Fruit fly (Drosophila melanogaster) whole organism, prepupa: ENCODE measurements around the gene CG31454.

Source experiments
- CG10631 ChIP-seq: fragments of 200-800 bp; sonication (Bioruptor generic); optimal IDR thresholded peaks from 2 replicates; lab custom pipeline; 2016; ENCODE audit warnings: missing biosample characterization, missing genetic modification characterization
- CG11294 ChIP-seq: fragments of 200-800 bp; sonication (Bioruptor generic); IDR thresholded peaks from 2 replicates; pipeline ENCODE4 v1.3.6; 2022; ENCODE audit warnings: missing biosample characterization, missing genetic modification characterization
- CG11762 ChIP-seq: fragments of 200-800 bp; sonication (Bioruptor generic); optimal IDR thresholded peaks from 3 replicates; lab custom pipeline; 2016; ENCODE audit warnings: missing biosample characterization, missing genetic modification characterization; ENCODE audit not compliant: insufficient read depth
- CG15336 ChIP-seq: fragments of 200-800 bp; sonication (Bioruptor generic); IDR thresholded peaks from 2 replicates; pipeline ENCODE4 v1.3.6; 2022; ENCODE audit warnings: missing biosample characterization, missing genetic modification characterization
- CG16779 ChIP-seq: fragments of 200-800 bp; sonication (Bioruptor generic); optimal IDR thresholded peaks from 3 replicates; lab custom pipeline; 2017; ENCODE audit warnings: missing biosample characterization, mild to moderate bottlenecking, missing genetic modification characterization
- CG3032 ChIP-seq: fragments of 200-800 bp; optimal IDR thresholded peaks from 2 replicates; lab custom pipeline; 2019; ENCODE audit warnings: missing biosample characterization, mild to moderate bottlenecking, missing genetic modification characterization, moderate library complexity
- CG3919 ChIP-seq: fragments of 200-800 bp; sonication (Bioruptor generic); optimal IDR thresholded peaks from 3 replicates; lab custom pipeline; 2016; ENCODE audit warnings: missing biosample characterization, missing genetic modification characterization
- CG4318 ChIP-seq: fragments of 200-800 bp; sonication (Bioruptor generic); optimal IDR thresholded peaks from 3 replicates; lab custom pipeline; 2017; ENCODE audit warnings: missing biosample characterization, mild to moderate bottlenecking, missing genetic modification characterization
- CG6163 ChIP-seq: fragments of 200-800 bp; sonication (Bioruptor generic); IDR thresholded peaks from 3 replicates; pipeline ENCODE4 v1.3.6; 2022; ENCODE audit warnings: missing biosample characterization, missing genetic modification characterization
- CG6276 ChIP-seq: fragments of 200-800 bp; sonication (Bioruptor generic); optimal IDR thresholded peaks from 2 replicates; lab custom pipeline; 2017; ENCODE audit warnings: missing biosample characterization, mild to moderate bottlenecking, missing genetic modification characterization
- CG6792 ChIP-seq: fragments of 200-800 bp; sonication (Bioruptor generic); optimal IDR thresholded peaks from 3 replicates; lab custom pipeline; 2016; ENCODE audit warnings: missing biosample characterization, missing genetic modification characterization
- CG6808 ChIP-seq: fragments of 200-800 bp; sonication (Bioruptor generic); optimal IDR thresholded peaks from 3 replicates; lab custom pipeline; 2017; ENCODE audit warnings: missing biosample characterization, missing genetic modification characterization, mild to moderate bottlenecking, moderate library complexity, missing genetic modification reagents
- CG6854 ChIP-seq: fragments of 200-800 bp; sonication (Bioruptor generic); optimal IDR thresholded peaks from 2 replicates; lab custom pipeline; 2017; ENCODE audit warnings: missing biosample characterization, mild to moderate bottlenecking, missing genetic modification characterization
- CG8319 ChIP-seq: fragments of 200-800 bp; sonication (Bioruptor generic); optimal IDR thresholded peaks from 3 replicates; lab custom pipeline; 2016; ENCODE audit warnings: missing biosample characterization, missing genetic modification characterization
- CG8632 ChIP-seq: fragments of 200-800 bp; sonication (Bioruptor generic); optimal IDR thresholded peaks from 3 replicates; lab custom pipeline; 2016; ENCODE audit warnings: missing biosample characterization, missing genetic modification characterization
- CG9139 ChIP-seq: fragments of 200-800 bp; sonication (Bioruptor generic); optimal IDR thresholded peaks from 3 replicates; lab custom pipeline; 2017; ENCODE audit warnings: missing biosample characterization, mild to moderate bottlenecking, missing genetic modification characterization
- Eip75B ChIP-seq: fragments of 200-800 bp; sonication (Bioruptor generic); optimal IDR thresholded peaks from 3 replicates; lab custom pipeline; 2016; ENCODE audit warnings: missing biosample characterization, missing genetic modification characterization
- Eip78C ChIP-seq: fragments of 200-800 bp; sonication (Bioruptor generic); peaks from one replicate; lab custom pipeline; 2016; ENCODE audit warnings: missing biosample characterization, missing genetic modification characterization
- Eip93F ChIP-seq: fragments of 200-800 bp; sonication (Bioruptor generic); optimal IDR thresholded peaks from 2 replicates; lab custom pipeline; 2016; ENCODE audit warnings: missing biosample characterization, mild to moderate bottlenecking, missing genetic modification characterization
- Ets21C ChIP-seq: fragments of 200-800 bp; sonication (Bioruptor generic); optimal IDR thresholded peaks from 3 replicates; lab custom pipeline; 2016; ENCODE audit warnings: missing biosample characterization, missing genetic modification characterization
- Ets96B ChIP-seq: fragments of 200-800 bp; optimal IDR thresholded peaks from 2 replicates; lab custom pipeline; 2019; ENCODE audit warnings: missing biosample characterization, mild to moderate bottlenecking, missing genetic modification characterization, moderate library complexity
- Hr38 ChIP-seq: sonication (Bioruptor generic); optimal IDR thresholded peaks from 2 replicates; lab custom pipeline; 2016; ENCODE audit warnings: missing biosample characterization, missing genetic modification characterization
- Hr39 ChIP-seq: fragments of 200-800 bp; sonication (Bioruptor generic); optimal IDR thresholded peaks from 2 replicates; lab custom pipeline; 2016; ENCODE audit warnings: missing biosample characterization, missing genetic modification characterization
- Hr4 ChIP-seq: fragments of 200-800 bp; sonication (Bioruptor generic); optimal IDR thresholded peaks from 3 replicates; lab custom pipeline; 2016; ENCODE audit warnings: missing biosample characterization, missing genetic modification characterization
- Met ChIP-seq: fragments of 200-800 bp; sonication (Bioruptor generic); optimal IDR thresholded peaks from 3 replicates; lab custom pipeline; 2016; ENCODE audit warnings: missing biosample characterization, missing genetic modification characterization
- OdsH ChIP-seq: fragments of 200-800 bp; sonication (Bioruptor generic); optimal IDR thresholded peaks from 3 replicates; lab custom pipeline; 2016; ENCODE audit warnings: missing biosample characterization, missing genetic modification characterization
- Sox102F ChIP-seq: fragments of 200-800 bp; sonication (Bioruptor generic); optimal IDR thresholded peaks from 2 replicates; lab custom pipeline; 2016; ENCODE audit warnings: missing biosample characterization, mild to moderate bottlenecking, missing genetic modification characterization
- Sox14 ChIP-seq: fragments of 200-800 bp; sonication (Bioruptor generic); optimal IDR thresholded peaks from 3 replicates; lab custom pipeline; 2016; ENCODE audit warnings: missing biosample characterization, missing genetic modification characterization
- achi ChIP-seq: fragments of 200-800 bp; sonication (Bioruptor generic); optimal IDR thresholded peaks from 3 replicates; lab custom pipeline; 2016; ENCODE audit warnings: missing biosample characterization, missing genetic modification characterization
- dac ChIP-seq: fragments of 200-800 bp; sonication (Bioruptor generic); optimal IDR thresholded peaks from 2 replicates; lab custom pipeline; 2017; ENCODE audit warnings: missing biosample characterization, mild to moderate bottlenecking, missing genetic modification characterization
- eg ChIP-seq: fragments of 200-800 bp; sonication (Bioruptor generic); IDR thresholded peaks from 3 replicates; pipeline ENCODE4 v1.3.6; 2022; ENCODE audit warnings: missing biosample characterization, missing genetic modification characterization
- esn ChIP-seq: fragments of 200-800 bp; sonication (Bioruptor generic); optimal IDR thresholded peaks from 2 replicates; lab custom pipeline; 2016; ENCODE audit warnings: missing biosample characterization, mild to moderate bottlenecking, missing genetic modification characterization, moderate library complexity
- fd85E ChIP-seq: fragments of 200-800 bp; sonication (Bioruptor generic); optimal IDR thresholded peaks from 3 replicates; lab custom pipeline; 2016; ENCODE audit warnings: missing biosample characterization, missing genetic modification characterization
- fkh ChIP-seq: fragments of 200-800 bp; sonication (Bioruptor generic); optimal IDR thresholded peaks from 3 replicates; lab custom pipeline; 2017; ENCODE audit warnings: missing biosample characterization, mild to moderate bottlenecking, missing genetic modification characterization, moderate library complexity
- lz ChIP-seq: fragments of 200-800 bp; sonication (Bioruptor generic); optimal IDR thresholded peaks from 3 replicates; lab custom pipeline; 2016; ENCODE audit warnings: missing biosample characterization, missing genetic modification characterization
- net ChIP-seq: fragments of 200-800 bp; sonication (Bioruptor generic); optimal IDR thresholded peaks from 3 replicates; lab custom pipeline; 2016; ENCODE audit warnings: missing biosample characterization, missing genetic modification characterization
- pdm3 ChIP-seq: fragments of 200-800 bp; sonication (Bioruptor generic); optimal IDR thresholded peaks from 3 replicates; lab custom pipeline; 2016; ENCODE audit warnings: missing biosample characterization, missing genetic modification characterization
- svp ChIP-seq: fragments of 200-800 bp; sonication (Bioruptor generic); peaks from one replicate; lab custom pipeline; 2016; ENCODE audit warnings: missing biosample characterization, missing genetic modification characterization
- vri ChIP-seq: fragments of 200-800 bp; sonication (Bioruptor generic); optimal IDR thresholded peaks from 3 replicates; lab custom pipeline; 2016; ENCODE audit warnings: missing biosample characterization, mild to moderate bottlenecking, missing genetic modification characterization

CG31454 gene

DNA sequence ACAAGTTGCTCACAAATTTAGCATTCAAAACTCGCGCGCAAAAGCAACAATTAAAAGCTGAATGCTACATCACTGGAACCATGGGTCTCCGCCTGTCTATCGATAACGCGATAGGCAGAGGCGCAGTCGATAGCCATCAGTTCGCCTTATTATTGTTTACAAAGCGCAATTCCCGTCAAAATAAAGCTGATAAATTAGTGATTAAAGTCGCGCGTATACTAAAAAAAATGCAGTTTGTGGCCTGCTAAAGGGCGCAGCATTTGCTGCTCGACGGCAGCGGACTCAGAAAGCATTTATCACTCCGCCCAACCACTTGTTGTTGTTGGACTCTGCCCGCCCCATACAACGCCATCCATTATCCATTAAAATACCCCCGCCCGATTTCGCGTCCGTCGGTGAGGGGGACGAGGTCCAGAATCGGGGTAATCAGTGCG lies 3.7 kb upstream of the CG31454 start, which contains the start of gene CG11737 (continued):
- TF ChIP-seq CG11762 (peak; percentile 12), Ets96B (tag; lab: Kevin White, UChicago) (peak; percentile 4), Eip93F (no peak), Sox102F (GFP tag; lab: Kevin White, UChicago) (no peak), achi (GFP tag; lab: Kevin White, UChicago) (no peak), CG6808 (peak; percentile 44), CG6854 (GFP tag; lab: Kevin White, UChicago) (no peak), net (peak; percentile 21), CG9139 (GFP tag; lab: Kevin White, UChicago) (peak; percentile 56), OdsH (no peak), CG6163 (GFP tag; lab: Robert Waterston, UW) (no peak), CG10631 (GFP tag; lab: Kevin White, UChicago) (no peak), CG4318 (GFP tag; lab: Kevin White, UChicago) (no peak), Hr38 (GFP tag; lab: Kevin White, UChicago) (no peak), CG6792 (no peak), vri (GFP tag; lab: Kevin White, UChicago) (peak; percentile 25), pdm3 (GFP tag; lab: Kevin White, UChicago) (no peak), Met (GFP tag; lab: Kevin White, UChicago) (no peak)

- TF ChIP-seq CG4318 (GFP tag; lab: Kevin White, UChicago) (no peak), fd85E (GFP tag; lab: Kevin White, UChicago) (no peak), Eip93F (peak; percentile 2), CG6792 (no peak), vri (GFP tag; lab: Kevin White, UChicago) (peak; percentile 23), achi (GFP tag; lab: Kevin White, UChicago) (no peak), Sox14 (GFP tag; lab: Kevin White, UChicago) (peak; percentile 8), CG16779 (tag; lab: Kevin White, UChicago) (no peak), dac (GFP tag; lab: Kevin White, UChicago) (no peak), esn (GFP tag; lab: Kevin White, UChicago) (no peak), lz (GFP tag; lab: Kevin White, UChicago) (no peak)
- TF ChIP-seq, all 60 proteins: peak for 3
Measured at dm6 chr3R:8518565-8519154, 2.8 kb upstream of the CG31454 start.

DNA sequence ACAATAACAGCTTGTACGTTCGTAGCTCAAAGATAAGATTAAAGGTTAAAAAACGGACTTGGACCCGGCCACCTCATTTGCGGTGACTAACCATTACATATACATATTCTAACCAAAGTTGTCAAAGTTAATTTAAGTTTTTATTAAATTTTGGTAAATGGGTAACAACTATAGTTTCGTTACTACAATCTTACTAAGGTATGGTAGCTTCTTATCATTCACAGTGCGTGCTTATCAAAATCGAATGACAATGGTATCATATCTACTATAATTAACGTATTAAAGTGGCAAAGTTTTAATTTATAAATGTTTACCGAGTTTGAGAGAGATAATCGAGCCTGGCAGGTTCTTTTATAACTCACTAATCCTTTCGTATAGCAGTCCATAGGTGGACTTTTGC lies 2.3 kb upstream of the CG31454 start:
- TF ChIP-seq CG6808 = no peak
- no peak for TF ChIP-seq Hr39 (GFP tag; lab: Kevin White, UChicago)
- no peak for TF ChIP-seq dac (GFP tag; lab: Kevin White, UChicago)
- TF ChIP-seq fd85E (GFP tag; lab: Kevin White, UChicago) = no peak
- no peak for TF ChIP-seq Hr4 (GFP tag; lab: Kevin White, UChicago)
- TF ChIP-seq CG11294 = no peak
- no peak for TF ChIP-seq CG16779 (tag; lab: Kevin White, UChicago)
- no peak for TF ChIP-seq CG8319 (GFP tag; lab: Kevin White, UChicago)
- TF ChIP-seq CG15336 = no peak
- peak; percentile 7 for TF ChIP-seq Eip78C
- no peak for TF ChIP-seq fkh
- no peak for TF ChIP-seq OdsH
- peak; percentile 77 for TF ChIP-seq svp
- TF ChIP-seq CG3919 (GFP tag; lab: Kevin White, UChicago) = no peak
- no peak for TF ChIP-seq CG8632 (GFP tag; lab: Kevin White, UChicago)
- no peak for TF ChIP-seq CG6276 (GFP tag; lab: Kevin White, UChicago)
- no peak for TF ChIP-seq Eip75B (GFP tag; lab: Kevin White, UChicago)
- no peak for TF ChIP-seq achi (GFP tag; lab: Kevin White, UChicago)
- no peak for TF ChIP-seq esn (GFP tag; lab: Kevin White, UChicago)
- no peak for TF ChIP-seq Sox102F (GFP tag; lab: Kevin White, UChicago)
- TF ChIP-seq CG6854 (GFP tag; lab: Kevin White, UChicago) = peak; percentile 9
- no peak for TF ChIP-seq Met (GFP tag; lab: Kevin White, UChicago)
- TF ChIP-seq CG3032 (tag; lab: Kevin White, UChicago) = no peak
- TF ChIP-seq Ets21C (GFP tag; lab: Kevin White, UChicago) = no peak
- TF ChIP-seq pdm3 (GFP tag; lab: Kevin White, UChicago) = no peak
- no peak for TF ChIP-seq eg (GFP tag; lab: Robert Waterston, UW)
